Fruit fly (Drosophila melanogaster): ENCODE measurements around the gene RhoL.

The RhoL gene

dm6 chr3R:9534125-9534496 is 31.7 kb upstream of the RhoL start (continued):
- no peak for TF ChIP-seq chinmo (GFP tag; IDR thresholded peaks at IDR 0.05; ENCODE audit: partially characterized antibody)
- TF ChIP-seq CG18476 (GFP tag; optimal IDR thresholded peaks at IDR 0.05) = peak; percentile 90
- TF ChIP-seq CG3995 (GFP tag; optimal IDR thresholded peaks at IDR 0.05) = peak; percentile 3
- peak; percentile 83 for TF ChIP-seq twi (tag; optimal IDR thresholded peaks at IDR 0.05)
- TF ChIP-seq ase (GFP tag; IDR thresholded peaks at IDR 0.05) = peak; percentile 93
- TF ChIP-seq Oli (tag; optimal IDR thresholded peaks at IDR 0.05) = peak; percentile 96
- TF ChIP-seq HLHmδ (GFP tag; optimal IDR thresholded peaks at IDR 0.05) = no peak
- TF ChIP-seq psq (GFP tag; optimal IDR thresholded peaks at IDR 0.05) = peak; percentile 72
- TF ChIP-seq Ssrp (tag; optimal IDR thresholded peaks at IDR 0.05) = peak; percentile 95
- TF ChIP-seq sd (tag; optimal IDR thresholded peaks at IDR 0.05) = peak; percentile 38
- peak; percentile 97 for TF ChIP-seq vvl (GFP tag; IDR thresholded peaks at IDR 0.05)
- peak; percentile 84 for TF ChIP-seq wdn (GFP tag; IDR thresholded peaks at IDR 0.05)
- peak; percentile 89 for TF ChIP-seq CG2120 (GFP tag; optimal IDR thresholded peaks at IDR 0.05)
- TF ChIP-seq Nf-YB (GFP tag; optimal IDR thresholded peaks at IDR 0.05) = peak; percentile 78
- TF ChIP-seq oc (tag; optimal IDR thresholded peaks at IDR 0.05) = peak; percentile 95
- TF ChIP-seq Hmr (GFP tag; optimal IDR thresholded peaks at IDR 0.05) = peak; percentile 85
- TF ChIP-seq Antp (GFP tag; optimal IDR thresholded peaks at IDR 0.05) = peak; percentile 86
- peak; percentile 4 for TF ChIP-seq Neu2 (GFP tag; optimal IDR thresholded peaks at IDR 0.05; ENCODE audit: borderline replicate concordance)
- TF ChIP-seq nerfin-1 (tag; optimal IDR thresholded peaks at IDR 0.05) = peak; percentile 91
- peak; percentile 84 for TF ChIP-seq pb (GFP tag; optimal IDR thresholded peaks at IDR 0.05)
- no peak for TF ChIP-seq hb (GFP tag; IDR thresholded peaks at IDR 0.05; ENCODE audit: partially characterized antibody)
- peak; percentile 98 for TF ChIP-seq ci (GFP tag; IDR thresholded peaks at IDR 0.05)
- TF ChIP-seq CG10565 (GFP tag; optimal IDR thresholded peaks at IDR 0.05) = peak; percentile 77
- TF ChIP-seq exex (tag; optimal IDR thresholded peaks at IDR 0.05) = no peak
- peak; percentile 99 for TF ChIP-seq sens (GFP tag)
- TF ChIP-seq eyg (GFP tag; optimal IDR thresholded peaks at IDR 0.05) = peak; percentile 91
- TF ChIP-seq CG13894 (tag; optimal IDR thresholded peaks at IDR 0.05) = no peak
- TF ChIP-seq Doc3 (GFP tag; IDR thresholded peaks at IDR 0.05; ENCODE audit: partially characterized antibody) = no peak
- peak; percentile 77 for TF ChIP-seq CG8290 (GFP tag; optimal IDR thresholded peaks at IDR 0.05)
- peak in 1 of 2 experiments; percentile 66 for TF ChIP-seq CG8290 (tag; optimal IDR thresholded peaks at IDR 0.05)
- TF ChIP-seq CG18764 (GFP tag; optimal IDR thresholded peaks at IDR 0.05) = peak; percentile 88
- peak; percentile 95 for TF ChIP-seq CG17829 (tag; optimal IDR thresholded peaks at IDR 0.05)
- peak; percentile 72 for TF ChIP-seq Vsx1 (GFP tag; optimal IDR thresholded peaks at IDR 0.05)
- TF ChIP-seq sr (GFP tag; IDR thresholded peaks at IDR 0.05) = peak; percentile 54; the same call in 2 of the 3 replicates
- TF ChIP-seq trem (tag; optimal IDR thresholded peaks at IDR 0.05) = peak; percentile 93
- no peak for TF ChIP-seq Deaf1 (tag; optimal IDR thresholded peaks at IDR 0.05)
- TF ChIP-seq en (GFP tag; optimal IDR thresholded peaks at IDR 0.05) = peak; percentile 79
- TF ChIP-seq ken (GFP tag; IDR thresholded peaks at IDR 0.05) = peak; percentile 95
- peak; percentile 86 for TF ChIP-seq sqz (GFP tag; optimal IDR thresholded peaks at IDR 0.05)
- TF ChIP-seq dm (GFP tag; optimal IDR thresholded peaks at IDR 0.05) = peak; percentile 88
- peak; percentile 84 for TF ChIP-seq her (GFP tag; optimal IDR thresholded peaks at IDR 0.05)
- peak; percentile 60 for TF ChIP-seq CG16779 (GFP tag; IDR thresholded peaks at IDR 0.05)
- TF ChIP-seq Optix (GFP tag; IDR thresholded peaks at IDR 0.05) = peak; percentile 47; the same call in 2 of the 3 replicates
- TF ChIP-seq CG3847 (GFP tag; IDR thresholded peaks at IDR 0.05) = no peak; the same call in 1 of the 2 replicates
- peak; percentile 84 for TF ChIP-seq CG14050 (GFP tag; IDR thresholded peaks at IDR 0.05)
- TF ChIP-seq cad (GFP tag; optimal IDR thresholded peaks at IDR 0.05) = no peak
- TF ChIP-seq ERR (GFP tag; optimal IDR thresholded peaks at IDR 0.05) = peak; percentile 56
- TF ChIP-seq slou (GFP tag; optimal IDR thresholded peaks at IDR 0.05) = peak; percentile 11
- TF ChIP-seq chif (GFP tag; optimal IDR thresholded peaks at IDR 0.05) = peak; percentile 91 to 95
- TF ChIP-seq tna (GFP tag; IDR thresholded peaks at IDR 0.05; ENCODE audit: partially characterized antibody) = no peak
- peak; percentile 99 for TF ChIP-seq Sox102F (GFP tag; optimal IDR thresholded peaks at IDR 0.05)
